Fruit fly (Drosophila melanogaster): Measurements from ENCODE around the gene vkg.

vkg gene

dm6 chr2L:5052367-5052914 is 24.4 kb upstream of the vkg start, which contains the start of gene senju (continued):
- TF ChIP-seq OdsH (GFP tag; optimal IDR thresholded peaks at IDR 0.05) (peak; percentile 88), Ets21C (GFP tag; optimal IDR thresholded peaks at IDR 0.05) (peak; percentile 82), Sox14 (GFP tag; optimal IDR thresholded peaks at IDR 0.05) (peak; percentile 91), svp (GFP tag) (peak; percentile 93), CG8119 (GFP tag; IDR thresholded peaks at IDR 0.05) (peak; percentile 87), Eip93F (GFP tag; optimal IDR thresholded peaks at IDR 0.05) (no peak), CG16779 (tag; optimal IDR thresholded peaks at IDR 0.05) (peak; percentile 58), CG1621 (tag; optimal IDR thresholded peaks at IDR 0.05) (peak; percentile 80), CG6276 (GFP tag; optimal IDR thresholded peaks at IDR 0.05) (no peak), CG8632 (GFP tag; optimal IDR thresholded peaks at IDR 0.05) (peak; percentile 80), CG6854 (GFP tag; optimal IDR thresholded peaks at IDR 0.05) (peak; percentile 77), CG3032 (tag; optimal IDR thresholded peaks at IDR 0.05) (peak; percentile 68), CG10631 (GFP tag; optimal IDR thresholded peaks at IDR 0.05) (peak; percentile 85), eg (GFP tag; IDR thresholded peaks at IDR 0.05) (peak; percentile 91), dac (GFP tag; optimal IDR thresholded peaks at IDR 0.05) (peak; percentile 80), topi (GFP tag; optimal IDR thresholded peaks at IDR 0.05) (peak; percentile 86), CG11294 (GFP tag; IDR thresholded peaks at IDR 0.05) (peak; percentile 62), Sox102F (GFP tag; optimal IDR thresholded peaks at IDR 0.05) (peak; percentile 86)

- no peak for TF ChIP-seq CG3919 (GFP tag; optimal IDR thresholded peaks at IDR 0.05)
- peak; percentile 8 for TF ChIP-seq Eip78C (GFP tag)
Measured at dm6 chr2L:5050825-5051224, 22.8 kb upstream of the vkg start, which contains the start of gene CG9121. CG9121 (minus strand) TSS chr2L:5051062.

- TF ChIP-seq CG1621 (tag; optimal IDR thresholded peaks at IDR 0.05) (peak; percentile 58), CG32006 (GFP tag; optimal IDR thresholded peaks at IDR 0.05) (peak; percentile 37), acj6 (GFP tag; optimal IDR thresholded peaks at IDR 0.05) (no peak), CG6276 (GFP tag; optimal IDR thresholded peaks at IDR 0.05) (peak; percentile 18)
Measured at dm6 chr2L:5049974-5050373, 22.0 kb upstream of the vkg start.

- peak; percentile 32 for TF ChIP-seq Eip78C (GFP tag)
- TF ChIP-seq fd85E (GFP tag; optimal IDR thresholded peaks at IDR 0.05), result no peak
- no peak for TF ChIP-seq CG1621 (tag; optimal IDR thresholded peaks at IDR 0.05)
Measured at dm6 chr2L:5046261-5046660, 18.3 kb upstream of the vkg start.

- TF ChIP-seq eg (GFP tag; IDR thresholded peaks at IDR 0.05), result peak; percentile 79
- peak; percentile 18; the same call in 1 of the 2 replicates for TF ChIP-seq Gug (GFP tag; IDR thresholded peaks at IDR 0.05)
- TF ChIP-seq CG6854 (GFP tag; optimal IDR thresholded peaks at IDR 0.05), result peak; percentile 2
- TF ChIP-seq fd59A (GFP tag; optimal IDR thresholded peaks at IDR 0.05), result no peak
- TF ChIP-seq CG1621 (tag; optimal IDR thresholded peaks at IDR 0.05), result peak; percentile 20
- TF ChIP-seq CG34406 (GFP tag; optimal IDR thresholded peaks at IDR 0.05), result peak; percentile 11
- peak in 1 of 2 experiments; percentile 35 for TF ChIP-seq salr (GFP tag; optimal IDR thresholded peaks at IDR 0.05)
- TF ChIP-seq Sox102F (GFP tag; optimal IDR thresholded peaks at IDR 0.05), result peak; percentile 55
- peak; percentile 14 for TF ChIP-seq fd85E (GFP tag; optimal IDR thresholded peaks at IDR 0.05)
- TF ChIP-seq CG11762 (GFP tag; optimal IDR thresholded peaks at IDR 0.05; ENCODE audit: insufficient read depth), result no peak
- TF ChIP-seq CG6163 (GFP tag; IDR thresholded peaks at IDR 0.05), result peak; percentile 59
- peak; percentile 11 for TF ChIP-seq CG3032 (tag; optimal IDR thresholded peaks at IDR 0.05)
- TF ChIP-seq dac (GFP tag; optimal IDR thresholded peaks at IDR 0.05), result no peak
- peak; percentile 56 for TF ChIP-seq CG6276 (GFP tag; optimal IDR thresholded peaks at IDR 0.05)
- TF ChIP-seq pdm3 (GFP tag; optimal IDR thresholded peaks at IDR 0.05), result peak; percentile 50
- TF ChIP-seq CG6792 (GFP tag; optimal IDR thresholded peaks at IDR 0.05), result peak; percentile 11
- TF ChIP-seq lz (GFP tag; optimal IDR thresholded peaks at IDR 0.05), result peak; percentile 40
- peak; percentile 29 for TF ChIP-seq CG10669 (GFP tag; optimal IDR thresholded peaks at IDR 0.05)
- TF ChIP-seq Blimp-1 (GFP tag; optimal IDR thresholded peaks at IDR 0.05), result no peak
- peak; percentile 30 for TF ChIP-seq Eip93F (GFP tag; optimal IDR thresholded peaks at IDR 0.05)
- TF ChIP-seq CG11294 (GFP tag; IDR thresholded peaks at IDR 0.05), result peak; percentile 17; the same call in 1 of the 2 replicates
- peak; percentile 65 for TF ChIP-seq OdsH (GFP tag; optimal IDR thresholded peaks at IDR 0.05)
- no peak for TF ChIP-seq Ets96B (tag; optimal IDR thresholded peaks at IDR 0.05)
- TF ChIP-seq CG32006 (GFP tag; optimal IDR thresholded peaks at IDR 0.05), result peak; percentile 70
- peak; percentile 36 for TF ChIP-seq acj6 (GFP tag; optimal IDR thresholded peaks at IDR 0.05)
- peak; percentile 49; the same call in 1 of the 2 replicates for TF ChIP-seq CG15336 (GFP tag; IDR thresholded peaks at IDR 0.05)
- peak; percentile 43 for TF ChIP-seq Eip75B (GFP tag; optimal IDR thresholded peaks at IDR 0.05)
- peak; percentile 38 for TF ChIP-seq CG16779 (tag; optimal IDR thresholded peaks at IDR 0.05)
- TF ChIP-seq achi (GFP tag; optimal IDR thresholded peaks at IDR 0.05), result peak; percentile 58
- no peak for TF ChIP-seq CG6808 (GFP tag; optimal IDR thresholded peaks at IDR 0.05)
Measured at dm6 chr2L:5044892-5045619, 17.1 kb upstream of the vkg start.

Measured in whole organism, prepupa.